Fruit fly (Drosophila melanogaster) S2 (cell line): ENCODE measurements around the gene CG15578.

Experiments used
- CG8478 ChIP-seq: fragments of >200 bp; optimal IDR thresholded peaks from 2 replicates; lab custom pipeline; 2018
- CTCF ChIP-seq, 2 experiments: fragments of >200 bp; optimal IDR thresholded peaks; 2 replicates each; lab custom pipeline; 2018

DNA sequence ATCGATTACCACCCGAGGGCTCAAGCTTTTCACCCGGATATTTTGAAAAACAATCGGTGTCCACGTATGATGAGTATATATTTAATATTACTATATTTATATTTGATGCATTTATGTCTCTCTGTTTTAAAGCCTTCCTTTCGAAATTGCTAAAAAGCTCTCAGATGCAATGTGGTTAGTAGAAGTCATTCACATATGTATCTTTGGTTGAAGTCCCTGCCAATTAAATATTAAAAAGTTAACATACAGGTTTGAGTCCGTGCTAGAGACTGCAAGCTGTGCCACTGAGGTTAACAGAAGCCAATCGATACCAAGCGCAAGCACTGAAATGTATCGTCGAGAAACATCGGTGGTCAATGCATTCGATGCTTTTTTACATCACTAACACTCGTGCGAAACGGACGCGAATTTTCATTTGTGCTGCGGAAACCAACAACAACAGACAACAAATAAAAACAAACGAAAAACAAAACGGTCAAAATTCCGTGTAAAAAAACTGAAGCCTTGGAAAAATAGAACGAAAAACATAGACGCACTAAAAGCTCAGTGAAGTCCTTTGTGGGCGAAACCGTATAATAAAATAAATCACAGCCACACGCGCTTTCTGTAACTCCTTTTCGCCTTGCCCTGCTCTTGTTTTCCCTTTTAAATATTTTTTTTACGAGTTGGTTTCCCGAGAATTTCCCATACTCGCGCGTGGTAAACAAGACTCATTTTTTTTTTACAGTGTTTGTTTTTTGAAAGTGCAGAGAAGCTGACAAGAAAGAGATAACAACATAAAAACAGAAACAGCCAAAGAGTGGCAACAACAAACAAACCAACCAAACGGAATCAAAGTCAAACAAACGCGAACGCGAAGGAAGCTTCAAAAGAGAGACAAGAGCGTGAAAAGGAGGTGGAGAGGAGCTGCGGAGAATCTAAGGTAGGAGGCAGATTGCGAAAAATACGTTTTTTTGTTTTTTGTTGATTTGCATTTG lies 44.8 kb upstream of the CG15578 start, which contains the start of gene norpA:
- TF ChIP-seq CG8478 (lab: Kevin White, UChicago), result no peak
- TF ChIP-seq CTCF (optimal IDR thresholded peaks at IDR 0.05; lab: Kevin White, UChicago), result peak; percentile 47 to 52
